Fruit fly (Drosophila melanogaster): Measurements from ENCODE around the gene GluProRS.

DNA sequence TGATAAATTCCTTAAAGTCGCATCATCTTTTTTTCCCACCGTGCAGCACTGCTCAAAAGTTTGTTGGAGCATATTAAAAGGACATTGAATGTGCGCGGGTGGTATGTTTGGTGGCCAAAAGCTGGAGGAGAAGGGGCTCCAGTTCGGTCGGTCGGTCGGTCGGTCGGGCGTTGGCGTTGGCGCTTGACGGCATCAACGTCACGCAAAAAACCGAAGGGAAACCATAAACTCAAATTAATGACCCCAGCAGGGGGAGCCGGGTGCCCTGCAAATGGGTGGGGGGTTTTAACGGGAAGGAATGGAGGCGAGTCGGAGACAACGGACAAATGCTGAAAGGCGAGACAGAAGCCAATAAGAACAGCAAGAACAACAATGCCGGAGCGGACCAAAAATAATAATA lies 45.8 kb downstream of the GluProRS start:
- TF ChIP-seq h (optimal IDR thresholded peaks at IDR 0.05) (no peak), psq (optimal IDR thresholded peaks at IDR 0.05) (no peak)
